Worm (Caenorhabditis elegans): Measurements from ENCODE around the gene lro-1.

The lro-1 gene

DNA sequence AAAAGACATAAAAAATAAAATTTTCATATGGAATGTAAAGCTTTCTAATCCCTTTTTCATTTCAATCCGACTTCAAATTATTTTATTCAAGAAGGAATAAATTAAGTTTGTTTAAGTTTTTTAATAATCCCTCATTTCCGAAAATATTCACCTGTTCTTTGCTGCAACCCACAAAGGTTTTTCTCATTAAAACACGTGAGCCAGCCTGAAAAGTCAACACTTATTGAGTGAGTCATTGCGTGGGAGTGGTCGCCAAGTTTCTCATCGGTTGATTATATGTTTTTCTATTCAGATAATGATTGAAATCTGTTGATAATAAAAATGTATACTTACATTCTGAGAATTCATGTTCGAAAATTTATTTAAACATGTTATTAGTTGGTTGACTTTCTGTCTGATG is 26.4 kb upstream of the lro-1 start:
- TF ChIP-seq snpc-4 (tag; optimal IDR thresholded peaks at IDR 0.05) (no peak), ztf-1 (GFP tag; conservative IDR thresholded peaks at IDR 0.05) (no peak), peb-1 (tag; optimal IDR thresholded peaks at IDR 0.05) (no peak), unc-62 (GFP tag; optimal IDR thresholded peaks at IDR 0.05) (no peak), lin-11 (tag; optimal IDR thresholded peaks at IDR 0.05) (peak; percentile 6), R02D3.7 (tag; optimal IDR thresholded peaks at IDR 0.05) (no peak), zag-1 (tag; optimal IDR thresholded peaks at IDR 0.05) (no peak), F13H6.1 (tag; optimal IDR thresholded peaks at IDR 0.05) (no peak), sma-9 (GFP tag; optimal IDR thresholded peaks at IDR 0.05) (peak; percentile 11), sma-9 (tag; optimal IDR thresholded peaks at IDR 0.05) (no peak), lin-13 (GFP tag; optimal IDR thresholded peaks at IDR 0.05) (no peak), C34F6.9 (tag; optimal IDR thresholded peaks at IDR 0.05) (peak; percentile 29), gmeb-1 (tag; optimal IDR thresholded peaks at IDR 0.05) (no peak), ceh-16 (tag; optimal IDR thresholded peaks at IDR 0.05) (no peak)

DNA sequence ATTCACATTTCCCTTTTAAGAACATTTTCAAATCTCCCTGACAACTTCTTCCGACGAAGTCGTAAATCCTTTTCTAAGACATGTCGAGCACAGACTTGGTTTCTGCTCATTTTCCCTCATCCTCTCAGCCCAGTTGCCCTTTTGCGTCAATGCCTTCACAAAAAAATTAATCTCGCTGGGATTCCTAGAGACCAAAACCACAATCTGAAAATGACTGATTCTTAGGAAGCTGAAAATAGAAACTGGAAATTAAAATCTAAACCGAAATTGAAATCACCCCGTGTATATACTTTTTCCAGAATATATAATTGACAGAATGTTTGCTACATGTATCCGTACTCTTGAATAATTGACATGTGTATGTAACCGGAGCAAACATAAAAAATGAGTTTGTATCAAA is 24.9 kb upstream of the lro-1 start:
- peak; percentile 9 for TF ChIP-seq C34F6.9 (tag; optimal IDR thresholded peaks at IDR 0.05)
- no peak for TF ChIP-seq unc-62 (GFP tag; optimal IDR thresholded peaks at IDR 0.05)
- no peak for TF ChIP-seq lin-39 (tag; optimal IDR thresholded peaks at IDR 0.05)

DNA sequence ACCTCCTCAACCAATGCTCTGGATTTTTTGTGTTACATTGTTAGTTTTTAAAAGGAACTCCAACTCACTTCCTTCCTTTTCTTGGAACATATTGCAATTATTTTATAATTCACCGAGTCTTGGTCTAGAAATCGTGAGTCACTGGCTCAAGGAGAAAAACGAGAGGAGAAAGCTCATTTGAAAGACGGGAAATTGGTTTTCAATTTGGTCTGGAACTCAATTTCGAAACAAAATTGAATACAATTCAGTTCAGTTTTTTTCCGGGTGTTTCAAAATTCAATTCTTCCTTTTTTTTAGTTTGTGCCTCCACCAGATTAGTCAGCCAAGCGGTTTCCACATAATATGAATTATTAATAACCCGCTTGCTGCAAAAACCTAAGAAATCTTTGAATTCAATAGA is 24.0 kb upstream of the lro-1 start:
- no peak for TF ChIP-seq nhr-6 (tag; optimal IDR thresholded peaks at IDR 0.05)
- no peak for TF ChIP-seq nhr-237 (tag; optimal IDR thresholded peaks at IDR 0.05)
- no peak for TF ChIP-seq C34F6.9 (tag; optimal IDR thresholded peaks at IDR 0.05)
- peak; percentile 8 for TF ChIP-seq sem-4 (tag; optimal IDR thresholded peaks at IDR 0.05)
- peak; percentile 46 for TF ChIP-seq sma-9 (GFP tag; optimal IDR thresholded peaks at IDR 0.05)
- TF ChIP-seq sma-9 (tag; optimal IDR thresholded peaks at IDR 0.05) = no peak
- no peak for TF ChIP-seq nhr-11 (tag; optimal IDR thresholded peaks at IDR 0.05)

- TF ChIP-seq unc-62 (GFP tag; optimal IDR thresholded peaks at IDR 0.05) = no peak
- peak; percentile 24 for TF ChIP-seq nhr-129 (tag; optimal IDR thresholded peaks at IDR 0.05)
- TF ChIP-seq nhr-21 (tag; optimal IDR thresholded peaks at IDR 0.05) = no peak
- peak; percentile 54 for TF ChIP-seq C34F6.9 (tag; optimal IDR thresholded peaks at IDR 0.05)
- TF ChIP-seq ama-1 (optimal IDR thresholded peaks at IDR 0.05) = no peak
- TF ChIP-seq crh-2 (tag; optimal IDR thresholded peaks at IDR 0.05) = peak; percentile 4
- no peak for TF ChIP-seq Y55F3AM.14 (GFP tag; optimal IDR thresholded peaks at IDR 0.05)
- peak; percentile 13 for TF ChIP-seq unc-55 (GFP tag; optimal IDR thresholded peaks at IDR 0.05)
- no peak for TF ChIP-seq ZK546.5 (tag; optimal IDR thresholded peaks at IDR 0.05)
- TF ChIP-seq egl-27 (tag; optimal IDR thresholded peaks at IDR 0.05) = no peak
- no peak for TF ChIP-seq nhr-10 (tag; optimal IDR thresholded peaks at IDR 0.05)
- no peak for TF ChIP-seq skn-1 (tag; optimal IDR thresholded peaks at IDR 0.05)
- TF ChIP-seq lin-13 (GFP tag; optimal IDR thresholded peaks at IDR 0.05) = no peak
- TF ChIP-seq sem-4 (tag; optimal IDR thresholded peaks at IDR 0.05) = peak; percentile 57
- no peak for TF ChIP-seq unc-39 (tag; optimal IDR thresholded peaks at IDR 0.05)
- peak; percentile 53 for TF ChIP-seq sma-3 (GFP tag; optimal IDR thresholded peaks at IDR 0.05)
- TF ChIP-seq fos-1 (tag; optimal IDR thresholded peaks at IDR 0.05) = peak; percentile 30
Observed at ce11 chrX:6248778-6249658, 22.9 kb upstream of the lro-1 start.

ce11 chrX:6250272-6250752 is 21.6 kb upstream of the lro-1 start:
- TF ChIP-seq zag-1 (tag; optimal IDR thresholded peaks at IDR 0.05) = no peak
- TF ChIP-seq elt-1 (tag; optimal IDR thresholded peaks at IDR 0.05) = no peak
- peak in 1 of 2 experiments; percentile 32 for TF ChIP-seq lsy-2 (tag; optimal IDR thresholded peaks at IDR 0.05)
- no peak for TF ChIP-seq dmd-4 (tag; optimal IDR thresholded peaks at IDR 0.05)
- no peak for TF ChIP-seq ceh-82 (tag; optimal IDR thresholded peaks at IDR 0.05)
- peak; percentile 66 for TF ChIP-seq nhr-21 (tag; optimal IDR thresholded peaks at IDR 0.05)
- peak; percentile 4 for TF ChIP-seq nhr-25 (tag; optimal IDR thresholded peaks at IDR 0.05)
- TF ChIP-seq Y55F3AM.14 (GFP tag; optimal IDR thresholded peaks at IDR 0.05) = no peak
- TF ChIP-seq skn-1 (tag; optimal IDR thresholded peaks at IDR 0.05) = no peak
- TF ChIP-seq peb-1 (tag; optimal IDR thresholded peaks at IDR 0.05) = no peak
- peak; percentile 1 for TF ChIP-seq blmp-1 (tag; optimal IDR thresholded peaks at IDR 0.05; ENCODE audit: insufficient read depth)
- TF ChIP-seq mbf-1 (tag; optimal IDR thresholded peaks at IDR 0.05) = no peak
- no peak for TF ChIP-seq elt-3 (tag; optimal IDR thresholded peaks at IDR 0.05)
- TF ChIP-seq nhr-10 (tag; optimal IDR thresholded peaks at IDR 0.05) = no peak
- TF ChIP-seq nhr-6 (tag; optimal IDR thresholded peaks at IDR 0.05) = no peak
- peak; percentile 9 to 28 for TF ChIP-seq mdl-1 (tag; optimal IDR thresholded peaks at IDR 0.05)
- TF ChIP-seq alr-1 (tag; optimal IDR thresholded peaks at IDR 0.05) = no peak
- peak; percentile 49 for TF ChIP-seq egl-27 (tag; optimal IDR thresholded peaks at IDR 0.05)
- peak; percentile 75 for TF ChIP-seq sem-4 (tag; optimal IDR thresholded peaks at IDR 0.05)
- no peak for TF ChIP-seq ztf-11 (tag; optimal IDR thresholded peaks at IDR 0.05)
- TF ChIP-seq ztf-4 (tag; optimal IDR thresholded peaks at IDR 0.05) = no peak
- TF ChIP-seq sma-3 (GFP tag; optimal IDR thresholded peaks at IDR 0.05) = peak; percentile 70
- no peak for TF ChIP-seq nhr-237 (tag; optimal IDR thresholded peaks at IDR 0.05)
- TF ChIP-seq R02D3.7 (tag; optimal IDR thresholded peaks at IDR 0.05) = no peak
- TF ChIP-seq F13H6.1 (tag; optimal IDR thresholded peaks at IDR 0.05) = peak; percentile 74
